Worm (Caenorhabditis elegans) whole organism, early embryonic: ENCODE data around the gene fbxa-150.
"Not testable (repeated sequence)": the region's sequence is repeated elsewhere in the genome, so short reads cannot be mapped to it uniquely, and the experiment has no call there.

Experiments
- B0310.2 ChIP-seq: sonication (generic microtip); optimal IDR thresholded peaks from 2 replicates; lab custom pipeline; 2016; ENCODE audit warnings: mild to moderate bottlenecking, missing genetic modification characterization, missing compliant biosample characterization
- F13C5.2 ChIP-seq: sonication (generic microtip); optimal IDR thresholded peaks from 2 replicates; lab custom pipeline; 2017; ENCODE audit warnings: mild to moderate bottlenecking, missing genetic modification characterization, inconsistent platforms, missing compliant biosample characterization
- ama-1 ChIP-seq: fragments of 150-350 bp; optimal IDR thresholded peaks from 2 replicates; lab custom pipeline; 2014
- ceh-36 ChIP-seq: sonication (generic microtip); optimal IDR thresholded peaks from 2 replicates; lab custom pipeline; 2016; ENCODE audit warnings: missing genetic modification characterization, inconsistent platforms, missing compliant biosample characterization
- flt-1 ChIP-seq: fragments of 200-800 bp; sonication (Bioruptor generic); IDR thresholded peaks from 2 replicates; pipeline ENCODE4 v1.3.6; 2022; ENCODE audit warnings: missing genetic modification characterization, missing compliant biosample characterization
- hnd-1 ChIP-seq: sonication (generic microtip); optimal IDR thresholded peaks from 2 replicates; lab custom pipeline; 2016; ENCODE audit warnings: missing genetic modification characterization, missing compliant biosample characterization
- pes-1 ChIP-seq: fragments of 200-800 bp; sonication (Bioruptor generic); IDR thresholded peaks from 2 replicates; pipeline ENCODE4 v1.3.6; 2022; ENCODE audit warnings: missing genetic modification reagents, missing genetic modification characterization, missing compliant biosample characterization
- scrt-1 ChIP-seq: fragments of 200-800 bp; sonication (Bioruptor generic); IDR thresholded peaks from 2 replicates; pipeline ENCODE4 v1.3.6; 2022; ENCODE audit warnings: missing genetic modification characterization, missing compliant biosample characterization

DNA sequence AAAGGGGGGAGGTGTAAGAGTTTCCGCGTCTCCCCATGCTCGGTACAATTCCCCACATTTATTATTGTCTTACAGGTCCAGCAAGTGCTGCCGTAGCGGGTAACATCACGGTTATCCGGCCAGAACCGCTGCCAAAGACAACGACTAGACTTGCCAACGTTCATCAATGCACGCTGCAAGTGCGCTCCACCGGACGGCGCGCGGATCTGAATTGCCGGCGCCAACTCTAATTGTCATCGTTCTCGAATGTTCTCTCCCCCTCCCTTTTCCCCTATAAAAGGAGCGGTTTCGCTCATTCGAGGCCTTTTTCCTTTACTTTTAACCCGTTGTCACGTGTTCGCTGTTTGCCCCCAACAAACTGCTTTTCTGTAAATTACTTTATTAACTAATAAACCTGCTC lies 8.7 kb upstream of the fbxa-150 start, which contains the start of gene Y38H6C.8:
- not testable (repeated sequence) for TF ChIP-seq ceh-36 (tag; lab: Kevin White, UChicago); ama-1; flt-1 (GFP tag; lab: Robert Waterston, UW); F13C5.2; pes-1; B0310.2 (tag; lab: Kevin White, UChicago); scrt-1 (GFP tag; lab: Robert Waterston, UW); hnd-1
